Fruit fly (Drosophila melanogaster): ENCODE measurements around the gene His2Av.

Gene His2Av

DNA sequence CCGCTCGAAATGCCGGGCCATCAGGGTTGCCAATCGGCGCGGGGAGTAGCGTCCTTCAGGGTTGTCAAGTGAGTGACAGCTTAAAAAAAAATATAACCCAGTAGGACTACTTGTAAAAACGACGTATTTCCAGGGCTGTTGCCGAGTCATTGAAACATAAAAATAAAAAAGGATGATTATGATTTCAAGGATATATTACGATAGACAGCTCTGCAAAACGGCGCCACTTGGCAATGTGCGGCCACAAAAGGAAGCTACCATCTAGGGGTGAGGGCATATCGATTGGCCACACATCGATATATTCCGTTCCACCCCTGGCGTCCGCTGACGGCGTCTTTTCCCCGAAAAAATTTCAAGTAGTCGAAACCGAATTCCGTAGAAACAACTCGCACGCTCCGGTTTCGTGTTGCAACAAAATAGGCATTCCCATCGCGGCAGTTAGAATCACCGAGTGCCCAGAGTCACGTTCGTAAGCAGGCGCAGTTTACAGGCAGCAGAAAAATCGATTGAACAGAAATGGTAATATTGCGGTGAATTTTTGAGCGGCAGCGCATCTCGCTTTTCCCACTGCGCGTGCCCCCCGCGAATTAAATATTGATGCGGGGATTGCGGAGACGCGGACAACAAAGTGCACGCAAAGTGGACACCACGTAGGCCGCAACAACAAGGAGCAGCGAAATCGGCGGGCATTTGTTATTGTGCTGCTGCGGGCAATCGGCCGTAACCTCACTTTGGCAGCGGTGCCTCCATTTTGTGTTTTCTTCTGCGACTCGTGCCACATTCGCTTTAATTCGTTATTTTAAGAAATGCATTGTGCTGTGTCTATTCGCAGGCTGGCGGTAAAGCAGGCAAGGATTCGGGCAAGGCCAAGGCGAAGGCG is at the start of gene His2Av, which contains the start of gene ball (continued):
- peak; percentile 91 for TF ChIP-seq CG7928 (GFP tag; optimal IDR thresholded peaks at IDR 0.05)
- TF ChIP-seq CG10366 (GFP tag; IDR thresholded peaks at IDR 0.05), result peak; percentile 74
- peak; percentile 57 for TF ChIP-seq CG14667 (GFP tag; IDR thresholded peaks at IDR 0.05)
- peak; percentile 89 for TF ChIP-seq ci (GFP tag; IDR thresholded peaks at IDR 0.05)
- TF ChIP-seq z (GFP tag; IDR thresholded peaks at IDR 0.05), result 0 out of 3 replicates have a peak, but pooled peaks have one; percentile 21
- TF ChIP-seq tap (tag; optimal IDR thresholded peaks at IDR 0.05), result peak; percentile 53
- peak in 1 of 3 experiments; percentile 93 for TF ChIP-seq Stat92E (GFP tag; optimal IDR thresholded peaks at IDR 0.05)
- peak; percentile 62 for TF ChIP-seq salm (tag; optimal IDR thresholded peaks at IDR 0.05)
- peak; percentile 89 for TF ChIP-seq trem (tag; optimal IDR thresholded peaks at IDR 0.05)
- TF ChIP-seq crol (GFP tag; IDR thresholded peaks at IDR 0.05), result peak; percentile 38
- peak; percentile 53 for TF ChIP-seq CG3838 (GFP tag; optimal IDR thresholded peaks at IDR 0.05)
- no peak for TF ChIP-seq cad (GFP tag; optimal IDR thresholded peaks at IDR 0.05)
- TF ChIP-seq bcd (GFP tag; optimal IDR thresholded peaks at IDR 0.05), result peak; percentile 70
- peak; percentile 65 for TF ChIP-seq fd3F (GFP tag; optimal IDR thresholded peaks at IDR 0.05)
- TF ChIP-seq tx (GFP tag; optimal IDR thresholded peaks at IDR 0.05), result peak; percentile 89
- peak; percentile 80 for TF ChIP-seq nerfin-2 (GFP tag; IDR thresholded peaks at IDR 0.05; ENCODE audit: partially characterized antibody)
- peak; percentile 70 for TF ChIP-seq CG10147 (GFP tag; optimal IDR thresholded peaks at IDR 0.05)
- peak; percentile 65 for TF ChIP-seq HmgD (GFP tag; optimal IDR thresholded peaks at IDR 0.05)
- peak; percentile 53 for TF ChIP-seq gcm2 (GFP tag; optimal IDR thresholded peaks at IDR 0.05)
- TF ChIP-seq wor (GFP tag; IDR thresholded peaks at IDR 0.05), result peak; percentile 38; the same call in 1 of the 2 replicates
- TF ChIP-seq CG10543 (GFP tag; optimal IDR thresholded peaks at IDR 0.05), result peak; percentile 77
- TF ChIP-seq CG31441 (GFP tag; IDR thresholded peaks at IDR 0.05), result peak; percentile 71
- TF ChIP-seq Nf-YA (GFP tag; IDR thresholded peaks at IDR 0.05), result peak; percentile 69
- peak; percentile 68 for TF ChIP-seq vfl (GFP tag; optimal IDR thresholded peaks at IDR 0.05)
- peak; percentile 91 for TF ChIP-seq Side (GFP tag; optimal IDR thresholded peaks at IDR 0.05)
- TF ChIP-seq toy (GFP tag; IDR thresholded peaks at IDR 0.05), result no peak
- peak; percentile 61; the same call in 1 of the 2 replicates for TF ChIP-seq CG4404 (GFP tag; IDR thresholded peaks at IDR 0.05)
- peak; percentile 78 for TF ChIP-seq dmrt11E (tag; optimal IDR thresholded peaks at IDR 0.05)
- TF ChIP-seq CG6854 (GFP tag; optimal IDR thresholded peaks at IDR 0.05), result peak; percentile 60
- TF ChIP-seq CG9609 (GFP tag; optimal IDR thresholded peaks at IDR 0.05), result peak; percentile 89
- TF ChIP-seq CG10462 (GFP tag; optimal IDR thresholded peaks at IDR 0.05), result peak; percentile 74
- peak; percentile 71 for TF ChIP-seq cwo (GFP tag; optimal IDR thresholded peaks at IDR 0.05)
- peak; percentile 90 for TF ChIP-seq CG9932 (GFP tag; IDR thresholded peaks at IDR 0.05)
- TF ChIP-seq D19B (GFP tag; optimal IDR thresholded peaks at IDR 0.05), result peak; percentile 44
- TF ChIP-seq CG10209 (GFP tag; optimal IDR thresholded peaks at IDR 0.05), result peak; percentile 77
- peak; percentile 81 for TF ChIP-seq Sox102F (GFP tag; optimal IDR thresholded peaks at IDR 0.05)
- TF ChIP-seq chn (GFP tag; optimal IDR thresholded peaks at IDR 0.05), result peak; percentile 89
- TF ChIP-seq CG6654 (GFP tag; optimal IDR thresholded peaks at IDR 0.05), result peak; percentile 38
- peak; percentile 8 for TF ChIP-seq CG8281 (tag; optimal IDR thresholded peaks at IDR 0.05)
- peak; percentile 50 for TF ChIP-seq CG3065 (GFP tag; optimal IDR thresholded peaks at IDR 0.05)
- TF ChIP-seq CG3407 (GFP tag; optimal IDR thresholded peaks at IDR 0.05), result peak; percentile 52
- TF ChIP-seq gsb-n (tag; optimal IDR thresholded peaks at IDR 0.05), result peak; percentile 68
- peak; percentile 76 for TF ChIP-seq Aef1 (GFP tag; IDR thresholded peaks at IDR 0.05)
- TF ChIP-seq shn (GFP tag; optimal IDR thresholded peaks at IDR 0.05), result peak; percentile 88
- peak; percentile 77 for TF ChIP-seq CG1792 (GFP tag; optimal IDR thresholded peaks at IDR 0.05)
- TF ChIP-seq CG6791 (GFP tag; IDR thresholded peaks at IDR 0.05; ENCODE audit: partially characterized antibody), result peak; percentile 93
- TF ChIP-seq CG7556 (GFP tag; optimal IDR thresholded peaks at IDR 0.05), result peak; percentile 65
- TF ChIP-seq CG2875 (GFP tag; optimal IDR thresholded peaks at IDR 0.05), result peak; percentile 71
